Worm (Caenorhabditis elegans) whole organism, L3 larva: Measurements from ENCODE around the gene metl-1.
A peak's percentile ranks its signal among the peaks of the same experiment; 100 is the strongest.

Source experiments
- R02D3.7 ChIP-seq: fragments of 150-350 bp; optimal IDR thresholded peaks from 2 replicates; lab custom pipeline; 2014; ENCODE audit warnings: missing biosample characterization, missing genetic modification characterization
- ZK546.5 ChIP-seq: sonication (generic microtip); optimal IDR thresholded peaks from 2 replicates; lab custom pipeline; 2017; ENCODE audit warnings: missing biosample characterization, missing genetic modification characterization
- aly-2 ChIP-seq: fragments of 150-350 bp; optimal IDR thresholded peaks from 2 replicates; lab custom pipeline; 2014; ENCODE audit warnings: missing biosample characterization, missing genetic modification characterization
- ama-1 ChIP-seq: fragments of 150-350 bp; optimal IDR thresholded peaks from 2 replicates; lab custom pipeline; 2018
- ceh-16 ChIP-seq: sonication (generic microtip); optimal IDR thresholded peaks from 2 replicates; lab custom pipeline; 2017; ENCODE audit warnings: missing biosample characterization, missing genetic modification characterization
- ceh-28 ChIP-seq: fragments of 150-350 bp; optimal IDR thresholded peaks from 2 replicates; lab custom pipeline; 2014; ENCODE audit warnings: missing biosample characterization, missing genetic modification reagents, missing genetic modification characterization
- ceh-9 ChIP-seq: sonication (generic microtip); optimal IDR thresholded peaks from 2 replicates; lab custom pipeline; 2018; ENCODE audit warnings: missing biosample characterization, missing genetic modification characterization
- daf-12 ChIP-seq: fragments of 150-350 bp; optimal IDR thresholded peaks from 2 replicates; lab custom pipeline; 2014; ENCODE audit warnings: missing biosample characterization, missing genetic modification reagents, missing genetic modification characterization
- egl-5 ChIP-seq: fragments of 150-350 bp; optimal IDR thresholded peaks from 2 replicates; lab custom pipeline; 2017; ENCODE audit warnings: missing biosample characterization, missing genetic modification reagents, missing genetic modification characterization, inconsistent platforms
- elt-2 ChIP-seq: sonication (generic microtip); optimal IDR thresholded peaks from 2 replicates; lab custom pipeline; 2016; ENCODE audit warnings: missing genetic modification reagents, mild to moderate bottlenecking, missing genetic modification characterization, missing compliant biosample characterization
- elt-3 ChIP-seq, 3 experiments: fragments of 150-350 bp in 1 of 3; sonication (generic microtip) in 2 of 3; optimal IDR thresholded peaks; 2 replicates in 2 of 3; 4 replicates in 1 of 3; lab custom pipeline; 2014 to 2017; ENCODE audit warnings: missing biosample characterization in 3 of 3, missing genetic modification characterization in 3 of 3
- fkh-10 ChIP-seq: sonication (generic microtip); optimal IDR thresholded peaks from 2 replicates; lab custom pipeline; 2017; ENCODE audit warnings: missing biosample characterization, missing genetic modification reagents, missing genetic modification characterization
- fos-1 ChIP-seq: fragments of 150-350 bp; optimal IDR thresholded peaks from 2 replicates; lab custom pipeline; 2014; ENCODE audit warnings: missing biosample characterization, missing genetic modification characterization
- hmg-11 ChIP-seq: sonication (generic microtip); optimal IDR thresholded peaks from 2 replicates; lab custom pipeline; 2016; ENCODE audit warnings: missing genetic modification characterization, missing compliant biosample characterization
- lin-15B ChIP-seq: fragments of 150-350 bp; optimal IDR thresholded peaks from 2 replicates; lab custom pipeline; 2014; ENCODE audit warnings: missing biosample characterization, missing genetic modification characterization
- lin-39 ChIP-seq: fragments of 150-350 bp; optimal IDR thresholded peaks from 2 replicates; lab custom pipeline; 2018; ENCODE audit warnings: missing biosample characterization, missing genetic modification reagents, missing genetic modification characterization
- lsy-12 ChIP-seq: sonication (generic microtip); optimal IDR thresholded peaks from 2 replicates; lab custom pipeline; 2016; ENCODE audit warnings: mild to moderate bottlenecking, missing genetic modification characterization, missing compliant biosample characterization
- mml-1 ChIP-seq: fragments of 150-350 bp; sonication (generic microtip); optimal IDR thresholded peaks from 3 replicates; lab custom pipeline; 2014; ENCODE audit warnings: missing biosample characterization, missing genetic modification characterization
- nfya-1 ChIP-seq: sonication (generic microtip); optimal IDR thresholded peaks from 2 replicates; lab custom pipeline; 2017; ENCODE audit warnings: missing genetic modification characterization, mild to moderate bottlenecking, missing compliant biosample characterization, antibody characterized with exemption, moderate library complexity; ENCODE audit not compliant: insufficient read depth
- nhr-11 ChIP-seq: fragments of 150-350 bp; optimal IDR thresholded peaks from 2 replicates; lab custom pipeline; 2014; ENCODE audit warnings: missing biosample characterization, missing genetic modification characterization
- nhr-23 ChIP-seq: fragments of 150-350 bp; optimal IDR thresholded peaks from 2 replicates; lab custom pipeline; 2014; ENCODE audit warnings: missing biosample characterization, missing genetic modification reagents, missing genetic modification characterization
- nhr-237 ChIP-seq: fragments of 150-350 bp; optimal IDR thresholded peaks from 2 replicates; lab custom pipeline; 2014; ENCODE audit warnings: missing biosample characterization, missing genetic modification characterization
- nhr-28 ChIP-seq: fragments of 150-350 bp; optimal IDR thresholded peaks from 2 replicates; lab custom pipeline; 2014; ENCODE audit warnings: missing biosample characterization, missing genetic modification characterization
- nhr-67 ChIP-seq: fragments of 150-350 bp; optimal IDR thresholded peaks from 2 replicates; lab custom pipeline; 2014; ENCODE audit warnings: missing biosample characterization, missing genetic modification characterization
- nhr-76 ChIP-seq: fragments of 150-350 bp; sonication (generic microtip); optimal IDR thresholded peaks from 5 replicates; lab custom pipeline; 2014; ENCODE audit warnings: missing biosample characterization, missing genetic modification characterization
- nhr-77 ChIP-seq: fragments of 150-350 bp; optimal IDR thresholded peaks from 2 replicates; lab custom pipeline; 2014; ENCODE audit warnings: missing biosample characterization, missing genetic modification characterization
- pha-4 ChIP-seq: fragments of 150-350 bp; optimal IDR thresholded peaks from 2 replicates; lab custom pipeline; 2014; ENCODE audit warnings: missing biosample characterization, missing genetic modification reagents, missing genetic modification characterization
- pqm-1 ChIP-seq: fragments of 150-350 bp; optimal IDR thresholded peaks from 2 replicates; lab custom pipeline; 2017; ENCODE audit warnings: missing biosample characterization, missing genetic modification characterization, inconsistent platforms
- sea-2 ChIP-seq: fragments of 150-350 bp; sonication (generic microtip); optimal IDR thresholded peaks from 4 replicates; lab custom pipeline; 2014; ENCODE audit warnings: missing biosample characterization, missing genetic modification reagents, missing genetic modification characterization
- skn-1 ChIP-seq: fragments of 150-350 bp; optimal IDR thresholded peaks from 2 replicates; lab custom pipeline; 2014; ENCODE audit warnings: missing biosample characterization, missing genetic modification characterization
- tbx-2 ChIP-seq: sonication (generic microtip); optimal IDR thresholded peaks from 2 replicates; lab custom pipeline; 2016; ENCODE audit warnings: mild to moderate bottlenecking, missing genetic modification characterization, missing compliant biosample characterization
- unc-62 ChIP-seq: fragments of 150-350 bp; sonication (generic microtip); optimal IDR thresholded peaks from 4 replicates; lab custom pipeline; 2014; ENCODE audit warnings: missing biosample characterization, missing genetic modification reagents, missing genetic modification characterization
- zag-1 ChIP-seq: fragments of 150-350 bp; optimal IDR thresholded peaks from 2 replicates; lab custom pipeline; 2014; ENCODE audit warnings: missing biosample characterization, missing genetic modification characterization

The metl-1 gene

ce11 chrII:11433942-11434341 is 39.4 kb downstream of the metl-1 start, which contains the start of gene C05D12.5:
TSS of gene C05D12.5 (plus strand) at chrII:11434242.
- TF ChIP-seq ceh-28 (tag; lab: Kevin White, UChicago) (no peak), daf-12 (tag; lab: Kevin White, UChicago) (no peak), aly-2 (tag; lab: Kevin White, UChicago) (no peak), egl-5 (tag; lab: Kevin White, UChicago) (no peak), ama-1 (no peak), nhr-23 (tag; lab: Kevin White, UChicago) (no peak), nhr-67 (tag; lab: Kevin White, UChicago) (no peak), ceh-16 (tag; lab: Kevin White, UChicago) (no peak), nfya-1 (tag; lab: Kevin White, UChicago) (no peak), nhr-76 (tag; lab: Kevin White, UChicago) (no peak), fos-1 (tag; lab: Kevin White, UChicago) (no peak), fkh-10 (GFP tag; lab: Kevin White, UChicago) (no peak), nhr-77 (tag; lab: Kevin White, UChicago) (no peak), ceh-9 (tag; lab: Kevin White, UChicago) (no peak), elt-3 (tag; optimal IDR thresholded peaks at IDR 0.05; lab: Kevin White, UChicago) (no peak), lsy-12 (tag; lab: Kevin White, UChicago) (no peak), zag-1 (tag; lab: Kevin White, UChicago) (no peak)

DNA sequence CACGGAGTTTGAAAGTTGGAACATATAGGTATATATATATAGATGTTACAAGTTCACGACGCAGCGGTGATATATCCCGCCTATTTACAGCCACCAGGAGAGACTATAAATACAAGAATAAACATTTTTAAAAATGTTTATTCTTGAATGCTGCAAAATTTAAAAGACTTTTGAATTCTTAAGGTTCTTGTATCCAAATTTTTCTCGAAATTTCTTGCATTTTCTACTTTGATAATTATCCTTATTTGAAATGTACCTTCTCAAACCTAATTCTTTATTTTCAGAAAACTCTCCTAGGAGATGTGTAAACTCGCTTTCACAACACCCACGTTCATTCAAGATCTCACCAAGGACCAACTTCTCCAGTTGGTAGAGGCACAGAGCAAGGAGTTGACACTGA is 41.8 kb downstream of the metl-1 start, which contains the start of gene C05D12.4:
C05D12.4 (plus strand) TSS at position 301 of the 400 bp plus-strand sequence.
- TF ChIP-seq unc-62, result no peak
- no peak for TF ChIP-seq ceh-9 (tag; lab: Kevin White, UChicago)
- no peak for TF ChIP-seq mml-1 (tag; lab: Kevin White, UChicago)
- TF ChIP-seq lsy-12 (tag; lab: Kevin White, UChicago), result no peak
- TF ChIP-seq pha-4 (tag; lab: Kevin White, UChicago), result no peak
- TF ChIP-seq nhr-76 (tag; lab: Kevin White, UChicago), result no peak
- TF ChIP-seq tbx-2 (tag; lab: Kevin White, UChicago), result no peak
- TF ChIP-seq nhr-28 (tag; lab: Kevin White, UChicago), result no peak
- TF ChIP-seq lin-15B (tag; lab: Kevin White, UChicago), result no peak
- TF ChIP-seq nhr-23 (tag; lab: Kevin White, UChicago), result no peak
- TF ChIP-seq sea-2 (GFP tag; lab: Kevin White, UChicago), result no peak
- TF ChIP-seq R02D3.7 (tag; lab: Kevin White, UChicago), result no peak
- no peak for TF ChIP-seq nhr-11
- no peak for TF ChIP-seq nhr-67 (tag; lab: Kevin White, UChicago)
- no peak for TF ChIP-seq nhr-237

DNA sequence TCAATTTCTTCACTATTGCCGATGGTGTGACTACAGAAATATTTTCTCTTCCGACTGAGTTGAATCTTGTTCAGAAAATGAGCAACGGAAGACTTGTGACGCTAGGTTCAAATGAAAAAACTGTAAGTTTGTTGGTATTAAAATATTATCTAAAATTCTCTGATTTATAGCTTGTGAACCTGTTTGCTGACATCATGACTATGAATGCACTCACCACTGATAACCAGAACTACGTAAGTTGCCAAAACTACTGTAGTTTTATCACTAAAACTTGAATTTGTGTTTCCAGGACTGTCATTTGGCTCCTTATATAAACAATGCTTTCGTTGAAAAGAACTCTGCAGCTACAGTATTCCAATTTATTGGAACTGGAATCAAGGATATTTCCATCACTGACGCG is 44.8 kb downstream of the metl-1 start:
- TF ChIP-seq elt-2 (tag; lab: Kevin White, UChicago) (peak; percentile 53), aly-2 (tag; lab: Kevin White, UChicago) (no peak), nhr-23 (tag; lab: Kevin White, UChicago) (no peak), unc-62 (no peak), pqm-1 (tag; lab: Kevin White, UChicago) (peak; percentile 33)
- TF ChIP-seq, all 47 proteins: peak for 2

DNA sequence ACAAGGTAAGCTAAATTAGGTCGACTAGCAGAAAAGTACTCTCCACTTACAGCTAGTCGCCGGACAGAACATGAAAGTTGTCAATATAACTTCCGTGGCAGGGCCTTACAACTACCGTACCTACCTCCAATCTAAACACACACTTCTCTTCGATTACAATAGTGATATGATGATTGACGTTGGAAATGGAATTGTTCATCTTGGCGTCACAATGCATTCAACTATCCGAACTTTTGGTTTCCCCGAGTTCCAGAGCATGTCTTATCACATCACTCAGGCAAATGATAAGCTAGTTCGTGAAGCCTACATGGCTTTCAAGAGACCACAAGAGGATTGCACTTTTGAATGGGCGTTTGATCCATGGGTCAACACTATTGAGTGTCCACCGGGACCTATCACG is 46.1 kb downstream of the metl-1 start:
- peak; percentile 56 for TF ChIP-seq elt-2 (tag; lab: Kevin White, UChicago)
- TF ChIP-seq ZK546.5 (tag; lab: Kevin White, UChicago), result no peak
- no peak for TF ChIP-seq hmg-11
- peak; percentile 1 for TF ChIP-seq pqm-1 (tag; lab: Kevin White, UChicago)

ce11 chrII:11424579-11425316 is 48.6 kb downstream of the metl-1 start, which contains the start of gene C05D12.3:
TSS of gene C05D12.3 (plus strand) at chrII:11425266.
- no peak for TF ChIP-seq nhr-28 (tag; lab: Kevin White, UChicago)
- TF ChIP-seq ceh-28 (tag; lab: Kevin White, UChicago), result no peak
- TF ChIP-seq lin-39 (tag; lab: Kevin White, UChicago), result no peak
- no peak for TF ChIP-seq skn-1 (tag; lab: Kevin White, UChicago)
- no peak for TF ChIP-seq nhr-77 (tag; lab: Kevin White, UChicago)
- TF ChIP-seq pha-4 (tag; lab: Kevin White, UChicago), result peak; percentile 24
- TF ChIP-seq zag-1 (tag; lab: Kevin White, UChicago), result no peak
- TF ChIP-seq pqm-1 (tag; lab: Kevin White, UChicago), result peak; percentile 45
- TF ChIP-seq ama-1, result no peak
- no peak for TF ChIP-seq unc-62
- TF ChIP-seq elt-2 (tag; lab: Kevin White, UChicago), result peak; percentile 79
